Worm (Caenorhabditis elegans) whole organism, L1 larva: ENCODE data around the gene F31A3.3.

Experiments
- C16A3.4 ChIP-seq: fragments of 150-350 bp; optimal IDR thresholded peaks from 2 replicates; lab custom pipeline; 2014; ENCODE audit warnings: missing biosample characterization, missing genetic modification characterization
- F16B12.6 ChIP-seq: fragments of 150-350 bp; optimal IDR thresholded peaks from 2 replicates; lab custom pipeline; 2014; ENCODE audit warnings: missing biosample characterization, missing genetic modification characterization
- aha-1 ChIP-seq: fragments of 150-350 bp; optimal IDR thresholded peaks from 2 replicates; lab custom pipeline; 2014; ENCODE audit warnings: missing biosample characterization, missing genetic modification characterization
- alr-1 ChIP-seq: fragments of 200-800 bp; sonication (Bioruptor generic); optimal IDR thresholded peaks from 2 replicates; lab custom pipeline; 2018; ENCODE audit warnings: borderline replicate concordance, mild to moderate bottlenecking, missing genetic modification characterization, missing compliant biosample characterization
- ama-1 ChIP-seq: fragments of 150-350 bp; optimal IDR thresholded peaks from 2 replicates; lab custom pipeline; 2014
- ceh-82 ChIP-seq, 3 experiments: fragments of 150-350 bp in 1 of 3; sonication (generic microtip) in 2 of 3; optimal IDR thresholded peaks; 2 replicates each; lab custom pipeline; 2014 to 2017; ENCODE audit warnings: missing biosample characterization in 3 of 3, missing genetic modification characterization in 3 of 3
- ceh-88 ChIP-seq: fragments of 200-800 bp; sonication (Bioruptor generic); IDR thresholded peaks from 2 replicates; pipeline ENCODE4 v1.3.6; 2022; ENCODE audit warnings: missing genetic modification characterization, missing compliant biosample characterization
- dpl-1 ChIP-seq, 3 experiments: fragments of 150-350 bp in 2 of 3; sonication (generic microtip) in 1 of 3; optimal IDR thresholded peaks; 2 replicates each; lab custom pipeline; 2014 to 2017; ENCODE audit warnings: missing biosample characterization in 3 of 3, missing genetic modification characterization in 3 of 3, missing genetic modification reagents in 3 of 3
- dsc-1 ChIP-seq: sonication (generic microtip); optimal IDR thresholded peaks from 2 replicates; lab custom pipeline; 2016; ENCODE audit warnings: mild to moderate bottlenecking, missing genetic modification characterization, missing compliant biosample characterization
- egl-13 ChIP-seq: sonication (generic microtip); optimal IDR thresholded peaks from 2 replicates; lab custom pipeline; 2016; ENCODE audit warnings: missing genotype, missing genetic modification reagents, missing genetic modification characterization, missing compliant biosample characterization
- elt-3 ChIP-seq, 6 experiments: fragments of 150-350 bp in 1 of 6; sonication (generic microtip); optimal IDR thresholded peaks; 2 replicates each; lab custom pipeline; 2017 to 2018; ENCODE audit warnings: missing biosample characterization in 6 of 6, missing genetic modification characterization in 6 of 6, inconsistent platforms in 1 of 6
- ets-5 ChIP-seq: fragments of 200-800 bp; sonication (Bioruptor generic); IDR thresholded peaks from 2 replicates; pipeline ENCODE4 v1.3.6; 2022; ENCODE audit warnings: missing genetic modification characterization, missing compliant biosample characterization
- fkh-10 ChIP-seq: sonication (generic microtip); optimal IDR thresholded peaks from 2 replicates; lab custom pipeline; 2017; ENCODE audit warnings: missing biosample characterization, missing genetic modification reagents, missing genetic modification characterization
- fkh-4 ChIP-seq: sonication (generic microtip); optimal IDR thresholded peaks from 2 replicates; lab custom pipeline; 2016; ENCODE audit warnings: missing compliant biosample characterization, missing genetic modification characterization, borderline replicate concordance
- fkh-8 ChIP-seq: sonication (generic microtip); optimal IDR thresholded peaks from 2 replicates; lab custom pipeline; 2016; ENCODE audit warnings: mild to moderate bottlenecking, missing genetic modification characterization, missing compliant biosample characterization
- fos-1 ChIP-seq: fragments of 150-350 bp; optimal IDR thresholded peaks from 2 replicates; lab custom pipeline; 2014; ENCODE audit warnings: missing biosample characterization, missing genetic modification characterization
- irx-1 ChIP-seq: sonication (generic microtip); optimal IDR thresholded peaks from 2 replicates; lab custom pipeline; 2016; ENCODE audit warnings: missing genetic modification characterization, missing compliant biosample characterization
- isw-1 ChIP-seq: fragments of 200-800 bp; sonication (Bioruptor generic); IDR thresholded peaks from 2 replicates; pipeline ENCODE4 v1.3.6; 2022; ENCODE audit warnings: missing genetic modification characterization, missing compliant biosample characterization
- lin-13 ChIP-seq: fragments of 150-350 bp; optimal IDR thresholded peaks from 2 replicates; lab custom pipeline; 2014; ENCODE audit warnings: missing biosample characterization, missing genetic modification reagents, missing genetic modification characterization
- lin-14 ChIP-seq: fragments of 200-800 bp; sonication (Bioruptor generic); optimal IDR thresholded peaks from 2 replicates; lab custom pipeline; 2018; ENCODE audit warnings: mild to moderate bottlenecking, missing genetic modification characterization, moderate library complexity, missing compliant biosample characterization
- lin-39 ChIP-seq: fragments of 150-350 bp; optimal IDR thresholded peaks from 2 replicates; lab custom pipeline; 2014; ENCODE audit warnings: missing biosample characterization, missing genetic modification reagents, missing genetic modification characterization
- lir-3 ChIP-seq: sonication (generic microtip); optimal IDR thresholded peaks from 2 replicates; lab custom pipeline; 2016; ENCODE audit warnings: mild to moderate bottlenecking, missing genetic modification characterization, moderate library complexity, missing compliant biosample characterization; ENCODE audit not compliant: poor library complexity
- lsy-2 ChIP-seq, 2 experiments: fragments of 150-350 bp; optimal IDR thresholded peaks; 2 replicates each; lab custom pipeline; 2014; ENCODE audit warnings: missing biosample characterization in 2 of 2, missing genetic modification characterization in 2 of 2
- mdl-1 ChIP-seq, 2 experiments: fragments of 150-350 bp; optimal IDR thresholded peaks; 2 replicates each; lab custom pipeline; 2014 to 2017; ENCODE audit warnings: missing biosample characterization in 2 of 2, missing genetic modification characterization in 2 of 2, inconsistent platforms in 1 of 2
- mef-2 ChIP-seq: fragments of 150-350 bp; optimal IDR thresholded peaks from 2 replicates; lab custom pipeline; 2014; ENCODE audit warnings: missing biosample characterization, missing genetic modification characterization
- nhr-11 ChIP-seq: fragments of 150-350 bp; optimal IDR thresholded peaks from 2 replicates; lab custom pipeline; 2014; ENCODE audit warnings: missing biosample characterization, missing genetic modification characterization
- nhr-19 ChIP-seq: fragments of 200-800 bp; sonication (Bioruptor generic); conservative IDR thresholded peaks from 2 replicates; pipeline ENCODE4 v1.3.6; 2022; ENCODE audit warnings: missing genetic modification characterization, missing compliant biosample characterization
- nhr-20 ChIP-seq: sonication (generic microtip); optimal IDR thresholded peaks from 2 replicates; lab custom pipeline; 2016; ENCODE audit warnings: mild to moderate bottlenecking, missing genetic modification characterization, missing compliant biosample characterization
- nhr-237 ChIP-seq: fragments of 150-350 bp; optimal IDR thresholded peaks from 2 replicates; lab custom pipeline; 2014; ENCODE audit warnings: missing biosample characterization, missing genetic modification characterization
- nhr-47 ChIP-seq: sonication (generic microtip); optimal IDR thresholded peaks from 2 replicates; lab custom pipeline; 2016; ENCODE audit warnings: mild to moderate bottlenecking, missing genetic modification characterization, moderate library complexity, missing compliant biosample characterization
- nhr-71 ChIP-seq: sonication (generic microtip); optimal IDR thresholded peaks from 2 replicates; lab custom pipeline; 2016; ENCODE audit warnings: mild to moderate bottlenecking, missing genetic modification characterization, moderate library complexity, missing compliant biosample characterization
- nhr-84 ChIP-seq: sonication (generic microtip); optimal IDR thresholded peaks from 2 replicates; lab custom pipeline; 2017; ENCODE audit warnings: missing biosample characterization, missing genetic modification characterization
- nhr-90 ChIP-seq: sonication (generic microtip); optimal IDR thresholded peaks from 2 replicates; lab custom pipeline; 2016; ENCODE audit warnings: mild to moderate bottlenecking, missing genetic modification characterization, missing compliant biosample characterization; ENCODE audit not compliant: poor library complexity
- pag-3 ChIP-seq: sonication (generic microtip); optimal IDR thresholded peaks from 2 replicates; lab custom pipeline; 2017; ENCODE audit warnings: missing genetic modification characterization, mild to moderate bottlenecking, missing compliant biosample characterization, antibody characterized with exemption, borderline replicate concordance; ENCODE audit not compliant: insufficient read depth
- pax-3 ChIP-seq: fragments of 200-800 bp; sonication (Bioruptor generic); optimal IDR thresholded peaks from 2 replicates; lab custom pipeline; 2018; ENCODE audit warnings: mild to moderate bottlenecking, missing genetic modification characterization, moderate library complexity, missing compliant biosample characterization
- skn-1 ChIP-seq: fragments of 150-350 bp; optimal IDR thresholded peaks from 2 replicates; lab custom pipeline; 2014; ENCODE audit warnings: missing biosample characterization, missing genetic modification characterization
- snpc-4 ChIP-seq: fragments of 150-350 bp; optimal IDR thresholded peaks from 2 replicates; lab custom pipeline; 2014; ENCODE audit warnings: missing biosample characterization, missing genetic modification characterization
- snu-23 ChIP-seq: sonication (generic microtip); optimal IDR thresholded peaks from 2 replicates; lab custom pipeline; 2016; ENCODE audit warnings: missing genetic modification characterization, missing compliant biosample characterization
- sox-4 ChIP-seq: sonication (generic microtip); optimal IDR thresholded peaks from 2 replicates; lab custom pipeline; 2016; ENCODE audit warnings: missing genetic modification characterization, missing compliant biosample characterization
- swsn-7 ChIP-seq: sonication (generic microtip); optimal IDR thresholded peaks from 2 replicates; lab custom pipeline; 2016; ENCODE audit warnings: missing genetic modification characterization, missing compliant biosample characterization
- tlp-1 ChIP-seq: fragments of 150-350 bp; optimal IDR thresholded peaks from 2 replicates; lab custom pipeline; 2014; ENCODE audit warnings: missing biosample characterization, missing genetic modification characterization
- unc-130 ChIP-seq: fragments of 150-350 bp; optimal IDR thresholded peaks from 2 replicates; lab custom pipeline; 2017; ENCODE audit warnings: missing biosample characterization, missing genetic modification characterization, inconsistent platforms
- unc-30 ChIP-seq: sonication (generic microtip); optimal IDR thresholded peaks from 2 replicates; lab custom pipeline; 2017; ENCODE audit warnings: missing biosample characterization, missing genetic modification characterization
- unc-98 ChIP-seq: fragments of 200-800 bp; sonication (Bioruptor generic); IDR thresholded peaks from 2 replicates; pipeline ENCODE4 v1.3.6; 2022; ENCODE audit warnings: missing genetic modification characterization, missing compliant biosample characterization
- vab-15 ChIP-seq: sonication (generic microtip); optimal IDR thresholded peaks from 2 replicates; lab custom pipeline; 2017; ENCODE audit warnings: missing genotype, mild to moderate bottlenecking, missing genetic modification characterization, missing compliant biosample characterization
- xbp-1 ChIP-seq: sonication (generic microtip); optimal IDR thresholded peaks from 2 replicates; lab custom pipeline; 2016; ENCODE audit warnings: missing genetic modification characterization, missing compliant biosample characterization
- zag-1 ChIP-seq: fragments of 150-350 bp; optimal IDR thresholded peaks from 2 replicates; lab custom pipeline; 2014; ENCODE audit warnings: missing biosample characterization, missing genetic modification characterization
- zip-4 ChIP-seq: fragments of 200-800 bp; sonication (Bioruptor generic); optimal IDR thresholded peaks from 2 replicates; lab custom pipeline; 2018; ENCODE audit warnings: mild to moderate bottlenecking, missing genetic modification characterization, moderate library complexity, missing compliant biosample characterization
- ztf-11 ChIP-seq, 2 experiments: sonication (generic microtip); optimal IDR thresholded peaks; 2 replicates each; lab custom pipeline; 2016 to 2017; ENCODE audit warnings: missing genetic modification characterization in 2 of 2, missing biosample characterization in 1 of 2, missing compliant biosample characterization in 1 of 2
- ztf-4 ChIP-seq: fragments of 150-350 bp; optimal IDR thresholded peaks from 2 replicates; lab custom pipeline; 2014; ENCODE audit warnings: missing biosample characterization, missing genetic modification characterization

The F31A3.3 gene

ce11 chrX:17505547-17506181 is 28.2 kb downstream of the F31A3.3 start (continued):
- TF ChIP-seq egl-13 (peak; percentile 94), pag-3 (tag; lab: Kevin White, UChicago) (peak; percentile 63), nhr-90 (tag; lab: Kevin White, UChicago) (peak; percentile 79), snu-23 (GFP tag; lab: Kevin White, UChicago) (peak; percentile 95), lin-39 (tag; lab: Kevin White, UChicago) (peak; percentile 67), swsn-7 (tag; lab: Kevin White, UChicago) (peak; percentile 94), isw-1 (GFP tag; lab: Robert Waterston, UW) (peak; percentile 63), mdl-1 (tag; optimal IDR thresholded peaks at IDR 0.05; lab: Kevin White, UChicago) (peak; percentile 67 to 95), zip-4 (GFP tag; lab: Kevin White, UChicago) (peak; percentile 57), lin-13 (GFP tag; lab: Kevin White, UChicago) (peak; percentile 60), irx-1 (peak; percentile 69), alr-1 (tag; lab: Kevin White, UChicago) (no peak), unc-98 (GFP tag; lab: Robert Waterston, UW) (peak; percentile 56; the same call in 1 of the 2 replicates), elt-3 (tag; optimal IDR thresholded peaks at IDR 0.05; lab: Kevin White, UChicago) (peak in 1 of 6 experiments; percentile 48), unc-30 (no peak), skn-1 (peak; percentile 74), aha-1 (no peak), sox-4 (tag; lab: Kevin White, UChicago) (peak; percentile 47), nhr-237 (tag; lab: Kevin White, UChicago) (peak; percentile 88), dpl-1 (GFP tag; optimal IDR thresholded peaks at IDR 0.05; lab: Kevin White, UChicago) (peak; percentile 20 to 42 (median 40)), xbp-1 (tag; lab: Kevin White, UChicago) (peak; percentile 84), nhr-19 (GFP tag; lab: Robert Waterston, UW) (peak; percentile 93), F16B12.6 (tag; lab: Kevin White, UChicago) (no peak), ztf-11 (tag; optimal IDR thresholded peaks at IDR 0.05; lab: Kevin White, UChicago) (no peak), snpc-4 (tag; lab: Kevin White, UChicago) (peak; percentile 62), nhr-84 (no peak), lin-14 (GFP tag; lab: Kevin White, UChicago) (peak; percentile 100), fkh-10 (GFP tag; lab: Kevin White, UChicago) (peak; percentile 51), zag-1 (tag; lab: Kevin White, UChicago) (peak; percentile 59), pax-3 (tag; lab: Kevin White, UChicago) (peak; percentile 49), unc-130 (tag; lab: Kevin White, UChicago) (peak; percentile 38), fkh-4 (tag; lab: Kevin White, UChicago) (peak; percentile 37), fos-1 (tag; lab: Kevin White, UChicago) (peak; percentile 79), C16A3.4 (tag; lab: Kevin White, UChicago) (peak; percentile 75), nhr-71 (tag; lab: Kevin White, UChicago) (peak; percentile 99), ceh-82 (tag; optimal IDR thresholded peaks at IDR 0.05; lab: Kevin White, UChicago) (peak; percentile 73 to 76 (median 74)), nhr-11 (tag; lab: Kevin White, UChicago) (peak; percentile 56), ceh-88 (GFP tag; lab: Robert Waterston, UW) (peak; percentile 46; the same call in 1 of the 2 replicates), tlp-1 (tag; lab: Kevin White, UChicago) (no peak)

- TF ChIP-seq fkh-8 (tag; lab: Kevin White, UChicago) (peak; percentile 17), nhr-20 (tag; lab: Kevin White, UChicago) (peak; percentile 87), ama-1 (lab: Kevin White, UChicago) (no peak), vab-15 (tag; lab: Kevin White, UChicago) (peak; percentile 3), lsy-2 (tag; optimal IDR thresholded peaks at IDR 0.05; lab: Kevin White, UChicago) (peak in 1 of 2 experiments; percentile 29), dsc-1 (tag; lab: Kevin White, UChicago) (peak; percentile 32), ceh-82 (tag; optimal IDR thresholded peaks at IDR 0.05; lab: Kevin White, UChicago) (peak in 1 of 3 experiments; percentile 1), ceh-88 (GFP tag; lab: Robert Waterston, UW) (no peak), ets-5 (GFP tag; lab: Robert Waterston, UW) (no peak), isw-1 (GFP tag; lab: Robert Waterston, UW) (no peak), ztf-4 (tag; lab: Kevin White, UChicago) (no peak), lin-14 (GFP tag; lab: Kevin White, UChicago) (peak; percentile 60), snu-23 (GFP tag; lab: Kevin White, UChicago) (peak; percentile 13), nhr-47 (peak; percentile 3), lin-39 (tag; lab: Kevin White, UChicago) (no peak), lir-3 (tag; lab: Kevin White, UChicago) (no peak), mef-2 (tag; lab: Kevin White, UChicago) (no peak), skn-1 (no peak), tlp-1 (tag; lab: Kevin White, UChicago) (no peak)
Measured at ce11 chrX:17504447-17504846, 29.4 kb downstream of the F31A3.3 start.
